Worm (Caenorhabditis elegans): ENCODE results near the gene fbxa-112.
"Not testable (repeated sequence)": the region's sequence is repeated elsewhere in the genome, so short reads cannot be mapped to it uniquely, and the experiment has no call there.

fbxa-112 gene

ce11 chrV:16951504-16951903 lies 3.6 kb upstream of the fbxa-112 start, which contains the start of gene clec-238:
Gene clec-238 (plus strand): TSS chrV:16951804.
- TF ChIP-seq W03F9.2 (tag; optimal IDR thresholded peaks at IDR 0.05) (no peak), him-1 (tag; optimal IDR thresholded peaks at IDR 0.05) (no peak), dao-5 (tag; optimal IDR thresholded peaks at IDR 0.05) (no peak)

- no peak for TF ChIP-seq dao-5 (tag; optimal IDR thresholded peaks at IDR 0.05)
- no peak for TF ChIP-seq W03F9.2 (tag; optimal IDR thresholded peaks at IDR 0.05)
- no peak for TF ChIP-seq him-1 (tag; optimal IDR thresholded peaks at IDR 0.05)
These were observed 2.1 kb upstream of the fbxa-112 start for ce11 chrV:16950036-16950435.

DNA sequence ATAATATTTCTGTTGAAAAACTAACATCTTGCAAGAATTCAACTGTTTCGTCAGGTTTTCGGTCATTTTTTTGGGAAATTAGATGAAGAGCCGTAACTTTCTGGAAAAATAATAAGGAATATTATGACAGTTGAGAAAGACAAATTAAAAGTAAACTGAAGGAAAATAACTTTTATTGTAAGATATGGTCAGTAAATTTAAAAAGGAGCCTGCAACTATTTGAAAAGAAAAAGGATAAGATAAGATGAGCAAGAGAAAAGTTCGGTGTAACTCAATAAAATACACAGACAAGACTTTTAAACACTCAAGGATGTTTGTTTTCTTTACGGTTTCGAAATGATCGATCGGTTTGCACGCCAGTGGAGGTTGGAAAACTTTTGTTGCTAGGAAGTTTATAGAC lies 1.7 kb upstream of the fbxa-112 start, which contains the start of gene fbxa-111:
TSS of gene fbxa-111 (minus strand) at position 101 of the 400 bp plus-strand sequence.
- TF ChIP-seq W03F9.2, him-1, dao-5 (tag; optimal IDR thresholded peaks at IDR 0.05): not testable (repeated sequence)

ce11 chrV:16938731-16939130 lies 9.2 kb downstream of the fbxa-112 start, which contains the start of gene fbxa-148:
Gene fbxa-148 (plus strand): TSS chrV:16939031.
- TF ChIP-seq him-1, W03F9.2, dao-5 (tag; optimal IDR thresholded peaks at IDR 0.05): not testable (repeated sequence)

DNA sequence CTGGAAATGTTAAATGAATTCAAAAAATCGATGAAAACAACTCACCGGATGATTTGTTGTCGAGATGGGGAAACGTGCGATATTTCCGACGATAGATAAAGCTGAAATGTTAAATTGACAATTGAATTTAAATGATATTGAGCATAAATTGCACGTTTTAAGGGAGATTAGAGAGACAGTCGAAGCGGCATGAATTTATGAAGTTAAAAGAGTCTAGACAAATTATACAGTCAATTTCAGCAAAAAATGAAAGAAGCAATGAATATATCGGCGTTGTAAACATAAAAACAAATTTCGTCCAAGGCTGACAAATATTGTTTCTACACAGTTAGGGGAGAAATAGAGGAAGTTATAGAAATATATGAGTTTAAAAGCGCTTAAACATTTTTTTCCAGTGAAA lies 20.6 kb downstream of the fbxa-112 start, which contains the start of gene Y102A5C.36:
TSS of gene Y102A5C.36 (minus strand) at position 101 of the 400 bp plus-strand sequence.
- TF ChIP-seq W03F9.2 (tag; optimal IDR thresholded peaks at IDR 0.05) (no peak), him-1 (tag; optimal IDR thresholded peaks at IDR 0.05) (no peak), dao-5 (tag; optimal IDR thresholded peaks at IDR 0.05) (no peak)

ce11 chrV:16921952-16922351 lies 26.0 kb downstream of the fbxa-112 start, which contains the start of gene Y102A5C.4:
Gene Y102A5C.4 (plus strand): TSS chrV:16922252.
- TF ChIP-seq him-1 (tag; optimal IDR thresholded peaks at IDR 0.05) (no peak), W03F9.2 (tag; optimal IDR thresholded peaks at IDR 0.05) (no peak), dao-5 (tag; optimal IDR thresholded peaks at IDR 0.05) (no peak)

DNA sequence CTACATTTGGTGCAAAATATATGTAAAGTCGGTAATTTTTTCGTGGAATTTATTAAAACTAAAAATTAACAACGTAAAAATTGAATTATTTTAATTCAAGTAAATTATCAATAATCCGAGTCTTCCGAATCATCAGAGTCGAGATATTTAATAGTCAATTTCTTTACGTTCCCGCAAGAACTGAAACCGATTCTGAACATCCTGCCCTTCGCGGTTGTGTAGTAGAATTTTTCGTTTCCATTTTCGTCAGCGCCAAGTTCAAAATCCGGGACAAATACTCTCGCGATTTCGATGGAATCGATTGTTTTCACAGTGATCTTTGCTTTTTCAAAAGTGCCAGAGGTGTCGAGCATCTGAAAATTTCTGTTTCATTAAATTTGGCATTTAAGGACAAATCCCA lies 28.2 kb downstream of the fbxa-112 start:
- TF ChIP-seq dao-5 (tag; optimal IDR thresholded peaks at IDR 0.05) (no peak), W03F9.2 (tag; optimal IDR thresholded peaks at IDR 0.05) (no peak), him-1 (tag; optimal IDR thresholded peaks at IDR 0.05) (no peak)

- TF ChIP-seq him-1 (tag; optimal IDR thresholded peaks at IDR 0.05): no peak
- TF ChIP-seq W03F9.2 (tag; optimal IDR thresholded peaks at IDR 0.05): no peak
- TF ChIP-seq dao-5 (tag; optimal IDR thresholded peaks at IDR 0.05): no peak
These were observed 29.5 kb downstream of the fbxa-112 start, which contains the start of the genes fbxa-206 and Y102A5C.2 for ce11 chrV:16918378-16918777. Gene fbxa-206 (minus strand): TSS chrV:16918478. Gene Y102A5C.2 (plus strand): TSS chrV:16918731.

DNA sequence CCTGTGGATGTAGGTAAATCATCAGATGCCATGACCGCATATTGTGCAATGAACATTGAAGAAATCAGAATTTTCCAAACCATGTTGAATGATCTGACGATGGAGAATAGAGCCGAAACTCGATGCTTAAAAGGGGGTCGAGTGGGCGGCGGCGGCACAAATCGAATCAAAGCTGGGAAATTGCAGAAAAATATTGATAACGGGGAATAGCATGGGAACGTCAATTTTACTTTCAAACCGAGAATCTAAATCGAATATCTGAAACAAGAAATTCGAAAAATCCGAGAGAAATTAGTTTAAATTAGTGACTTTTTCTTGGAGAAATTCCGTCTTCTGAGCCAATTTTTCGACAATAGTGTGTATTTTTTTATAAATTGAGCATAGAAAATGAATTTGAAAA lies 31.8 kb downstream of the fbxa-112 start, which contains the start of gene F09C6.10:
TSS of gene F09C6.10 (minus strand) at position 101 of the 400 bp plus-strand sequence.
- TF ChIP-seq dao-5 (tag; optimal IDR thresholded peaks at IDR 0.05): no peak

- TF ChIP-seq dao-5 (tag; optimal IDR thresholded peaks at IDR 0.05): no peak
- no peak for TF ChIP-seq W03F9.2 (tag; optimal IDR thresholded peaks at IDR 0.05)
- TF ChIP-seq him-1 (tag; optimal IDR thresholded peaks at IDR 0.05): no peak
These were observed 36.0 kb downstream of the fbxa-112 start, which contains the start of gene nhr-116 for ce11 chrV:16911934-16912333. Gene nhr-116 (plus strand): TSS chrV:16912234.

- TF ChIP-seq W03F9.2 (tag; optimal IDR thresholded peaks at IDR 0.05) (no peak), him-1 (tag; optimal IDR thresholded peaks at IDR 0.05) (no peak), dao-5 (tag; optimal IDR thresholded peaks at IDR 0.05) (no peak)
These were observed 36.6 kb downstream of the fbxa-112 start for ce11 chrV:16911294-16911693.

DNA sequence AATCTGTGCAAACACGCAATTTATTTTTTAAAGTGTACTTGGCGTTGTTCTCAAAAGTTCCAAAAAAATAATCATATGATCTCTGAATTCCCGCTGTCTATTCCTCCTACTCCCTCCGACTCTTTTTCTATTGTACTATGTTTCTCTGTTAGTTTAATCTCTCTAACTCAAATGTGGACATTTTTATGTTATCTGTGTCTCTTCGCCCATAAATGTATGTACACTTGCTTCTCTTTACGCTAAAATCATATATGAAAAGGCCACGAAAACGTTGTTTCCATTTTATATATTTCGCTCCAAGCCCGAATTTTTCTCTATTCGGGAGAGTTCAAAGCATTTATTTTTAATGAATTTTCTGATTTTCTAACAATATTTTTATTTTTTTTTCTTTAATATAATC lies 37.0 kb downstream of the fbxa-112 start:
- no peak for TF ChIP-seq him-1 (tag; optimal IDR thresholded peaks at IDR 0.05)
- TF ChIP-seq W03F9.2 (tag; optimal IDR thresholded peaks at IDR 0.05): no peak
- no peak for TF ChIP-seq dao-5 (tag; optimal IDR thresholded peaks at IDR 0.05)

DNA sequence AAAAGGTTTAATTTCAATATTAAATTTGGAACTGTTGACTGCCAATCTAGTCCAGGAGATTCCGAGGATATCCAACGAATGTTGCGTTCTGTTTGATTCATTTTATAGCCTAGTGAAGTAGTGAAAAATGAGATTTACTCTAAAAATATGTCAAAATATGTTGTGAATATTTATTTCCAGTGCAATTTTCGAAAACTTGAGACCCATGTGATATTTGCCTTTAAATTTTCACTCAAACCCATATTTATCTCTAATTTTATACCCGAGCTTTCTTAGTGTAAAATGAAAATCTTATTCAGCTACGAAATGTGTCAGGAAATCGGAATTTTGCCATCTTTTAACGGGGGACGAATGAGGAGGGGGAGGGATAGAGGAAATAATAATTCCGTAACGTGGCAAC lies 38.0 kb downstream of the fbxa-112 start, which contains the start of gene F09C6.16:
TSS of gene F09C6.16 (minus strand) at position 101 of the 400 bp plus-strand sequence.
- TF ChIP-seq dao-5 (tag; optimal IDR thresholded peaks at IDR 0.05) (no peak), W03F9.2 (tag; optimal IDR thresholded peaks at IDR 0.05) (no peak), him-1 (tag; optimal IDR thresholded peaks at IDR 0.05) (no peak)

DNA sequence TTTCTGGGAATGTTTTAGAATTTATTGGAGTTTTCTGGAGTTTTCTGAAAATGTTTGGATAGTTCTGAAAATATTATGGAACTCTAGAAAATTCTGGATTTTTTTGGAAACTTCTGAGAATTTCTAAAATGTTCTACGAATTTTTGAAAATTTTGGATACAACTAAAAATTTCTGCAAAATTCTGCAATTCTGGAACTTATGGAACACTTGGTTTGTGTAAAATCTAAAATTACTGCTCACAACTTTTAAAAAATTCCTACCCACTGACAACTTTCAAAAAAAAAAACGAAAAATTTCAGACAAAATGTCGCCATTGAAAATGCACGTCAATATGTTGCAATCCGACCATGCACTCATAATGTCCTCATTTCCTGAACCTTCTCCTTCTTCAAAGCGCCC lies 43.3 kb downstream of the fbxa-112 start, which contains the start of gene nhr-262:
TSS of gene nhr-262 (plus strand) at position 301 of the 400 bp plus-strand sequence.
- TF ChIP-seq him-1 (tag; optimal IDR thresholded peaks at IDR 0.05): no peak

DNA sequence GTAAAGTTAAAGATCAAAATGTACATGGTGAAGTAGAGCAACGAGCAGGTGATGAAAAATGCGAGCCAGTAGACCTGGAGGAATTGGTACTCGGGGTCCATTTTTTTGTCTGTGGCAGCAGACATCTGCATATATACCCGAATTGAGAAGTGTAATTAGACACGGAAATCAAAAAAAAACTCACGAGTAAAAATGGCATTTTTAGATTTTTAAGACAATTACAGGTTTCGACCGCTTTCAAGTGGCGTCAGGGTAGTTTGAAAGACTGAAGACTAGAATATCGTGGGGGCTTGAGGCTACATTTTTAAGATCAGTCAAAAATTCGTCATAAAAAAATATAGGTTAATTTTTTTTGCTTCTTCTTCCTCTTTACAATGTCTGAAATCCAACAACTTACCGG lies 45.2 kb downstream of the fbxa-112 start, which contains the start of gene srd-68:
TSS of gene srd-68 (minus strand) at position 101 of the 400 bp plus-strand sequence.
- TF ChIP-seq dao-5 (tag; optimal IDR thresholded peaks at IDR 0.05) (no peak), W03F9.2 (tag; optimal IDR thresholded peaks at IDR 0.05) (no peak), him-1 (tag; optimal IDR thresholded peaks at IDR 0.05) (no peak)

Data from whole organism, L4/young adult.